Worm (Caenorhabditis elegans) whole organism, late embryonic: ENCODE measurements around the gene lgc-28.

ENCODE experiments used
- Y22D7AL.16 ChIP-seq: sonication (generic microtip); optimal IDR thresholded peaks from 2 replicates; lab custom pipeline; 2016; ENCODE audit warnings: missing genetic modification characterization, missing compliant biosample characterization
- ama-1 ChIP-seq: fragments of 150-350 bp; optimal IDR thresholded peaks from 2 replicates; lab custom pipeline; 2014
- ceh-2 ChIP-seq: sonication (generic microtip); optimal IDR thresholded peaks from 2 replicates; lab custom pipeline; 2016; ENCODE audit warnings: missing genotype, missing genetic modification characterization, missing compliant biosample characterization
- che-1 ChIP-seq: sonication (generic microtip); optimal IDR thresholded peaks from 2 replicates; lab custom pipeline; 2016; ENCODE audit warnings: mild to moderate bottlenecking, missing genetic modification characterization, missing compliant biosample characterization
- elt-4 ChIP-seq: sonication (generic microtip); optimal IDR thresholded peaks from 2 replicates; lab custom pipeline; 2016; ENCODE audit warnings: missing genetic modification characterization, missing compliant biosample characterization
- fax-1 ChIP-seq: sonication (generic microtip); optimal IDR thresholded peaks from 2 replicates; lab custom pipeline; 2016; ENCODE audit warnings: missing genotype, missing genetic modification characterization, missing compliant biosample characterization
- pag-3 ChIP-seq: sonication (generic microtip); optimal IDR thresholded peaks from 2 replicates; lab custom pipeline; 2016; ENCODE audit warnings: missing compliant biosample characterization, missing genetic modification characterization, borderline replicate concordance
- tbx-7 ChIP-seq: sonication (generic microtip); optimal IDR thresholded peaks from 2 replicates; lab custom pipeline; 2016; ENCODE audit warnings: missing genotype, missing genetic modification characterization, missing compliant biosample characterization
- zip-5 ChIP-seq: sonication (generic microtip); optimal IDR thresholded peaks from 2 replicates; lab custom pipeline; 2016; ENCODE audit warnings: missing genetic modification characterization, missing compliant biosample characterization

ce11 chrII:2600931-2601330, 24.0 kb upstream of the lgc-28 start:
- no peak for TF ChIP-seq ama-1 (lab: Kevin White, UChicago)
- no peak for TF ChIP-seq fax-1 (tag; lab: Kevin White, UChicago)
- TF ChIP-seq Y22D7AL.16, result no peak
- TF ChIP-seq ceh-2 (tag; lab: Kevin White, UChicago), result no peak
- no peak for TF ChIP-seq pag-3 (tag; lab: Kevin White, UChicago)
- TF ChIP-seq che-1, result no peak
- TF ChIP-seq tbx-7 (tag; lab: Kevin White, UChicago), result no peak
- no peak for TF ChIP-seq elt-4
- TF ChIP-seq zip-5 (tag; lab: Kevin White, UChicago), result no peak
